Worm (Caenorhabditis elegans): ENCODE data around the gene mcp-1.

- TF ChIP-seq hif-1 (tag; optimal IDR thresholded peaks at IDR 0.05) (peak; percentile 13 to 85), nhr-25 (tag; optimal IDR thresholded peaks at IDR 0.05; ENCODE audit: borderline replicate concordance, insufficient read depth) (peak; percentile 81), spr-3 (GFP tag; optimal IDR thresholded peaks at IDR 0.05) (peak; percentile 66), lin-15B (tag; optimal IDR thresholded peaks at IDR 0.05) (no peak), pha-4 (GFP tag; IDR thresholded peaks at IDR 0.05) (peak; percentile 94), pha-4 (tag; optimal IDR thresholded peaks at IDR 0.05) (peak; percentile 90), aly-2 (tag; optimal IDR thresholded peaks at IDR 0.05) (no peak), unc-62 (GFP tag; optimal IDR thresholded peaks at IDR 0.05 in 1 of 2) (peak in 1 of 2 experiments; percentile 99), unc-62 (tag; optimal IDR thresholded peaks at IDR 0.05) (no peak), fos-1 (tag; optimal IDR thresholded peaks at IDR 0.05) (no peak), aha-1 (tag) (peak; percentile 95), unc-39 (tag; optimal IDR thresholded peaks at IDR 0.05) (no peak), lsy-2 (tag; optimal IDR thresholded peaks at IDR 0.05) (peak; percentile 65 to 91), ztf-11 (tag; optimal IDR thresholded peaks at IDR 0.05) (no peak)
These were observed 38.8 kb downstream of the mcp-1 start for ce11 chrV:6000368-6000802.

Data from whole organism, L4 larva.